Worm (Caenorhabditis elegans) whole organism, midembryonic: Measurements from ENCODE around the gene F55B11.6.
A peak's percentile ranks its signal among the peaks of the same experiment; 100 is the strongest.

Source experiments
- T22C8.4 ChIP-seq: fragments of 200-800 bp; sonication (Bioruptor generic); IDR thresholded peaks from 2 replicates; pipeline ENCODE4 v1.3.6; 2022; ENCODE audit warnings: missing genetic modification characterization, missing compliant biosample characterization
- cog-1 ChIP-seq: sonication (generic microtip); optimal IDR thresholded peaks from 2 replicates; lab custom pipeline; 2016; ENCODE audit warnings: missing genetic modification characterization, missing compliant biosample characterization
- flt-1 ChIP-seq: fragments of 200-800 bp; sonication (Bioruptor generic); IDR thresholded peaks from 2 replicates; pipeline ENCODE4 v1.3.6; 2022; ENCODE audit warnings: missing genetic modification characterization, missing compliant biosample characterization
- klf-2 ChIP-seq: fragments of 200-800 bp; sonication (Bioruptor generic); conservative IDR thresholded peaks from 2 replicates; pipeline ENCODE4 v1.3.6; 2022; ENCODE audit warnings: missing genetic modification reagents, missing genetic modification characterization, missing compliant biosample characterization
- med-1 ChIP-seq: sonication (generic microtip); optimal IDR thresholded peaks from 2 replicates; lab custom pipeline; 2017; ENCODE audit warnings: missing genetic modification characterization, mild to moderate bottlenecking, missing compliant biosample characterization, antibody characterized with exemption, missing genetic modification reagents; ENCODE audit not compliant: insufficient read depth
- ref-1 ChIP-seq: fragments of 200-800 bp; sonication (Bioruptor generic); conservative IDR thresholded peaks from 2 replicates; pipeline ENCODE4 v1.3.6; 2022; ENCODE audit warnings: missing genetic modification reagents, missing genetic modification characterization, missing compliant biosample characterization
- tab-1 ChIP-seq: fragments of 200-800 bp; sonication (Bioruptor generic); IDR thresholded peaks from 2 replicates; pipeline ENCODE4 v1.3.6; 2022; ENCODE audit warnings: missing genetic modification characterization, missing compliant biosample characterization
- ztf-23 ChIP-seq: fragments of 200-800 bp; sonication (Bioruptor generic); IDR thresholded peaks from 2 replicates; pipeline ENCODE4 v1.3.6; 2022; ENCODE audit warnings: missing genetic modification reagents, missing genetic modification characterization, missing compliant biosample characterization
- ztf-29 ChIP-seq: fragments of 200-800 bp; sonication (Bioruptor generic); IDR thresholded peaks from 2 replicates; pipeline ENCODE4 v1.3.6; 2022; ENCODE audit warnings: missing genetic modification reagents, missing genetic modification characterization, missing compliant biosample characterization

The F55B11.6 gene

ce11 chrIV:14417128-14417527, at the start of gene F55B11.6:
F55B11.6 (minus strand) TSS chrIV:14417228.
- TF ChIP-seq klf-2 (no peak), flt-1 (GFP tag; lab: Robert Waterston, UW) (no peak), ztf-29 (GFP tag; lab: Robert Waterston, UW) (no peak), med-1 (no peak), tab-1 (GFP tag; lab: Robert Waterston, UW) (no peak), ref-1 (GFP tag; lab: Robert Waterston, UW) (no peak), ztf-23 (GFP tag; lab: Robert Waterston, UW) (no peak), cog-1 (tag; lab: Kevin White, UChicago) (no peak), T22C8.4 (no peak)

ce11 chrIV:14466048-14466447, 49.0 kb upstream of the F55B11.6 start:
- no peak for TF ChIP-seq T22C8.4
- no peak for TF ChIP-seq ztf-29 (GFP tag; lab: Robert Waterston, UW)
- no peak for TF ChIP-seq ref-1 (GFP tag; lab: Robert Waterston, UW)
- TF ChIP-seq med-1, result no peak
- TF ChIP-seq ztf-23 (GFP tag; lab: Robert Waterston, UW), result no peak
- no peak for TF ChIP-seq cog-1 (tag; lab: Kevin White, UChicago)
- TF ChIP-seq tab-1 (GFP tag; lab: Robert Waterston, UW), result no peak
- TF ChIP-seq flt-1 (GFP tag; lab: Robert Waterston, UW), result no peak

ce11 chrIV:14464065-14464567, 47.1 kb upstream of the F55B11.6 start, which contains the start of gene dld-1:
dld-1 (plus strand) TSS chrIV:14464517.
- TF ChIP-seq flt-1 (GFP tag; lab: Robert Waterston, UW), result peak; percentile 43; the same call in 1 of the 2 replicates
- TF ChIP-seq ztf-23 (GFP tag; lab: Robert Waterston, UW), result 0 out of 2 replicates have a peak, but pooled peaks have one; percentile 49
- TF ChIP-seq ztf-29 (GFP tag; lab: Robert Waterston, UW), result peak; percentile 36; the same call in 1 of the 2 replicates
- peak; percentile 70 for TF ChIP-seq cog-1 (tag; lab: Kevin White, UChicago)
- peak; percentile 32; the same call in 1 of the 2 replicates for TF ChIP-seq T22C8.4
- no peak for TF ChIP-seq ref-1 (GFP tag; lab: Robert Waterston, UW)

- no peak for TF ChIP-seq cog-1 (tag; lab: Kevin White, UChicago)
- TF ChIP-seq T22C8.4, result no peak
- no peak for TF ChIP-seq flt-1 (GFP tag; lab: Robert Waterston, UW)
- no peak for TF ChIP-seq ztf-23 (GFP tag; lab: Robert Waterston, UW)
- no peak for TF ChIP-seq klf-2
- TF ChIP-seq ztf-29 (GFP tag; lab: Robert Waterston, UW), result no peak
- no peak for TF ChIP-seq tab-1 (GFP tag; lab: Robert Waterston, UW)
- no peak for TF ChIP-seq ref-1 (GFP tag; lab: Robert Waterston, UW)
- TF ChIP-seq med-1, result no peak
Observed at ce11 chrIV:14456667-14457066, 39.6 kb upstream of the F55B11.6 start, which contains the start of gene nspg-9. nspg-9 (plus strand) TSS chrIV:14456900.

- TF ChIP-seq flt-1 (GFP tag; lab: Robert Waterston, UW) (no peak), ztf-29 (GFP tag; lab: Robert Waterston, UW) (no peak), tab-1 (GFP tag; lab: Robert Waterston, UW) (no peak), T22C8.4 (no peak), ref-1 (GFP tag; lab: Robert Waterston, UW) (no peak), med-1 (no peak), ztf-23 (GFP tag; lab: Robert Waterston, UW) (no peak), cog-1 (tag; lab: Kevin White, UChicago) (no peak), klf-2 (no peak)
Observed at ce11 chrIV:14445191-14445795, 28.3 kb upstream of the F55B11.6 start.

ce11 chrIV:14444077-14444476, 27.0 kb upstream of the F55B11.6 start, which contains the start of gene tra-3:
tra-3 (minus strand) TSS chrIV:14444183.
- TF ChIP-seq med-1, result no peak
- no peak for TF ChIP-seq cog-1 (tag; lab: Kevin White, UChicago)
- TF ChIP-seq ztf-23 (GFP tag; lab: Robert Waterston, UW), result no peak
- no peak for TF ChIP-seq T22C8.4
- TF ChIP-seq ref-1 (GFP tag; lab: Robert Waterston, UW), result no peak
- no peak for TF ChIP-seq flt-1 (GFP tag; lab: Robert Waterston, UW)
- no peak for TF ChIP-seq klf-2
- no peak for TF ChIP-seq ztf-29 (GFP tag; lab: Robert Waterston, UW)
- TF ChIP-seq tab-1 (GFP tag; lab: Robert Waterston, UW), result no peak

- TF ChIP-seq cog-1 (tag; lab: Kevin White, UChicago) (no peak), T22C8.4 (no peak), ztf-23 (GFP tag; lab: Robert Waterston, UW) (no peak), med-1 (no peak), tab-1 (GFP tag; lab: Robert Waterston, UW) (no peak), klf-2 (no peak), ref-1 (GFP tag; lab: Robert Waterston, UW) (no peak), flt-1 (GFP tag; lab: Robert Waterston, UW) (no peak), ztf-29 (GFP tag; lab: Robert Waterston, UW) (no peak)
Observed at ce11 chrIV:14437391-14437790, 20.4 kb upstream of the F55B11.6 start.

- TF ChIP-seq klf-2 (no peak), ref-1 (GFP tag; lab: Robert Waterston, UW) (no peak)
Observed at ce11 chrIV:14435902-14436301, 18.9 kb upstream of the F55B11.6 start.

ce11 chrIV:14430853-14431252, 13.8 kb upstream of the F55B11.6 start, which contains the start of gene F55B11.4:
F55B11.4 (minus strand) TSS chrIV:14430920.
- TF ChIP-seq flt-1 (GFP tag; lab: Robert Waterston, UW) (no peak), tab-1 (GFP tag; lab: Robert Waterston, UW) (no peak), ref-1 (GFP tag; lab: Robert Waterston, UW) (no peak), cog-1 (tag; lab: Kevin White, UChicago) (no peak), med-1 (no peak), klf-2 (no peak), T22C8.4 (no peak), ztf-23 (GFP tag; lab: Robert Waterston, UW) (no peak), ztf-29 (GFP tag; lab: Robert Waterston, UW) (no peak)
